Worm (Caenorhabditis elegans) whole organism, young adult: ENCODE results near the gene vrk-1.

Experiments used
- F23B12.7 ChIP-seq: sonication (generic microtip); optimal IDR thresholded peaks from 2 replicates; lab custom pipeline; 2017; ENCODE audit warnings: missing genetic modification characterization, mild to moderate bottlenecking, missing compliant biosample characterization, antibody characterized with exemption, moderate library complexity; ENCODE audit not compliant: insufficient read depth
- F55B11.4 ChIP-seq: sonication (generic microtip); optimal IDR thresholded peaks from 2 replicates; lab custom pipeline; 2016; ENCODE audit warnings: missing compliant biosample characterization, missing genetic modification characterization, borderline replicate concordance; ENCODE audit not compliant: insufficient read depth
- T26A5.8 ChIP-seq: sonication (generic microtip); optimal IDR thresholded peaks from 2 replicates; lab custom pipeline; 2016; ENCODE audit warnings: missing genetic modification characterization, missing compliant biosample characterization
- atf-7 ChIP-seq: sonication (generic microtip); optimal IDR thresholded peaks from 2 replicates; lab custom pipeline; 2017; ENCODE audit warnings: mild to moderate bottlenecking, missing genetic modification characterization, missing compliant biosample characterization
- efl-1 ChIP-seq: fragments of 150-350 bp; optimal IDR thresholded peaks from 2 replicates; lab custom pipeline; 2014; ENCODE audit warnings: missing biosample characterization, missing genetic modification reagents, missing genetic modification characterization
- him-1 ChIP-seq: sonication (generic microtip); optimal IDR thresholded peaks from 2 replicates; lab custom pipeline; 2016; ENCODE audit warnings: missing genotype, missing genetic modification reagents, missing genetic modification characterization, missing compliant biosample characterization
- hlh-12 ChIP-seq: sonication (generic microtip); optimal IDR thresholded peaks from 2 replicates; lab custom pipeline; 2016; ENCODE audit warnings: missing genetic modification characterization, missing compliant biosample characterization
- hmg-20 ChIP-seq: fragments of 200-800 bp; sonication (Bioruptor generic); IDR thresholded peaks from 2 replicates; pipeline ENCODE4 v1.3.6; 2022; ENCODE audit warnings: missing genetic modification reagents, missing genetic modification characterization, missing compliant biosample characterization
- lin-26 ChIP-seq: fragments of 200-800 bp; sonication (Bioruptor generic); IDR thresholded peaks from 2 replicates; pipeline ENCODE4 v1.3.6; 2022; ENCODE audit warnings: missing genetic modification reagents, missing genetic modification characterization, missing compliant biosample characterization
- sea-2 ChIP-seq: fragments of 200-800 bp; sonication (Bioruptor generic); IDR thresholded peaks from 2 replicates; pipeline ENCODE4 v1.3.6; 2022; ENCODE audit warnings: missing genetic modification characterization, missing compliant biosample characterization
- ztf-22 ChIP-seq: fragments of 200-800 bp; sonication (Bioruptor generic); optimal IDR thresholded peaks from 2 replicates; lab custom pipeline; 2018; ENCODE audit warnings: mild to moderate bottlenecking, missing genetic modification characterization, moderate library complexity, missing compliant biosample characterization

- no peak for TF ChIP-seq lin-26 (GFP tag; lab: Robert Waterston, UW)
- no peak for TF ChIP-seq T26A5.8 (tag; lab: Kevin White, UChicago)
- no peak for TF ChIP-seq him-1 (tag; lab: Kevin White, UChicago)
- no peak for TF ChIP-seq hmg-20 (GFP tag; lab: Robert Waterston, UW)
- TF ChIP-seq ztf-22 (GFP tag; lab: Kevin White, UChicago), result no peak
- no peak for TF ChIP-seq atf-7
- no peak for TF ChIP-seq F55B11.4
- no peak for TF ChIP-seq F23B12.7 (tag; lab: Kevin White, UChicago)
- no peak for TF ChIP-seq efl-1
- TF ChIP-seq hlh-12, result no peak
- TF ChIP-seq sea-2, result no peak
These were observed 17.5 kb upstream of the vrk-1 start, which contains the start of gene tsp-18 for ce11 chrII:5904252-5904651.
